5 worm cellular contexts compared by ENCODE assay signal in the genomic region with DNA sequence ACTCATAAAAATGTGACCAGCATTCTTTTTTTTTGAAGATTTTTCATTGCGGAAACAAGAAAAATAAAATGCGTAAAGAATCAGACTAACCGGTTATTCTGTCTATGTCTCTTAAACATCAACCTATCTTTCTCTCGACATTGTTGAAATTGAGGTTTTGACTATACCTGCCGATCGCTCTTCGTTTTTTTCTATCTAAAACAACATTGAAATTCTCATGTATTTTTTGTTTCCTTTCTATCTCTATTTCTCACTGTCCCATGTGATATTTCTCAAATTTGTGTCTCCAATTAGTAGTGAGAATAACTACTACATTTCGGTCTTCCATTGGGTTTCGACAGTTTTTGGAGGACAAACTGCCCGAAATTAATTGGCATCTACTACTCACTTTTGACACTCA.
TF ChIP-seq lines count a peak whose summit lies in the region.

No protein-coding gene starts in this region.

TF ChIP-seq in whole organism, L1 larva, 84 proteins besides CTCF, POLR2A, EP300 and RAD21 (continues in another document):
- TF ChIP-seq fkh-4 (tag; optimal IDR thresholded peaks at IDR 0.05; lab: Kevin White, UChicago; ENCODE audit: borderline replicate concordance) (no peak), ces-1 (GFP tag; optimal IDR thresholded peaks at IDR 0.05; lab: Kevin White, UChicago) (no peak), ceh-8 (GFP tag; optimal IDR thresholded peaks at IDR 0.05; lab: Kevin White, UChicago) (no peak), sup-37 (GFP tag; optimal IDR thresholded peaks at IDR 0.05; lab: Kevin White, UChicago) (no peak), ztf-4 (tag; optimal IDR thresholded peaks at IDR 0.05; lab: Kevin White, UChicago) (no peak), pag-3 (tag; optimal IDR thresholded peaks at IDR 0.05; lab: Kevin White, UChicago; ENCODE audit: borderline replicate concordance, insufficient read depth) (no peak), ama-1 (optimal IDR thresholded peaks at IDR 0.05; lab: Kevin White, UChicago) (no peak), isw-1 (GFP tag; IDR thresholded peaks at IDR 0.05; lab: Robert Waterston, UW) (no peak), F16B12.6 (tag; optimal IDR thresholded peaks at IDR 0.05; lab: Kevin White, UChicago) (no peak), efl-1 (optimal IDR thresholded peaks at IDR 0.05; lab: Kevin White, UChicago) (no peak), efl-1 (GFP tag; optimal IDR thresholded peaks at IDR 0.05 in 1 of 2; lab: Kevin White, UChicago) (peak in 1 of 2 experiments; percentile 56), snu-23 (GFP tag; optimal IDR thresholded peaks at IDR 0.05; lab: Kevin White, UChicago) (peak; percentile 60), grh-1 (GFP tag; IDR thresholded peaks at IDR 0.05; lab: Robert Waterston, UW) (peak; percentile 73), hpl-2 (GFP tag; optimal IDR thresholded peaks at IDR 0.05; lab: Kevin White, UChicago) (no peak), alr-1 (tag; optimal IDR thresholded peaks at IDR 0.05; lab: Kevin White, UChicago; ENCODE audit: borderline replicate concordance) (no peak), C34B4.2 (tag; optimal IDR thresholded peaks at IDR 0.05; lab: Kevin White, UChicago) (no peak), nhr-12 (tag; optimal IDR thresholded peaks at IDR 0.05; lab: Kevin White, UChicago) (no peak)

TF ChIP-seq in whole organism, L2 larva, 48 proteins besides CTCF, POLR2A, EP300 and RAD21:
- TF ChIP-seq peb-1 (tag; optimal IDR thresholded peaks at IDR 0.05; lab: Kevin White, UChicago), result no peak
- peak; percentile 9 for TF ChIP-seq nhr-129 (tag; optimal IDR thresholded peaks at IDR 0.05; lab: Kevin White, UChicago)
- TF ChIP-seq C34F6.9 (tag; optimal IDR thresholded peaks at IDR 0.05; lab: Kevin White, UChicago), result no peak
- peak; percentile 43 for TF ChIP-seq sma-9 (GFP tag; optimal IDR thresholded peaks at IDR 0.05; lab: Kevin White, UChicago)
- TF ChIP-seq sma-9 (tag; optimal IDR thresholded peaks at IDR 0.05; lab: Kevin White, UChicago), result no peak
- TF ChIP-seq sem-4 (tag; optimal IDR thresholded peaks at IDR 0.05; lab: Kevin White, UChicago), result no peak
- TF ChIP-seq nhr-25 (tag; optimal IDR thresholded peaks at IDR 0.05; lab: Kevin White, UChicago), result peak; percentile 76
- TF ChIP-seq ceh-16 (tag; optimal IDR thresholded peaks at IDR 0.05; lab: Kevin White, UChicago), result peak; percentile 18
- TF ChIP-seq blmp-1 (tag; optimal IDR thresholded peaks at IDR 0.05; lab: Kevin White, UChicago; ENCODE audit: insufficient read depth), result peak; percentile 55
- TF ChIP-seq elt-1 (tag; optimal IDR thresholded peaks at IDR 0.05; lab: Kevin White, UChicago), result no peak
- TF ChIP-seq nhr-6 (tag; optimal IDR thresholded peaks at IDR 0.05; lab: Kevin White, UChicago), result peak; percentile 44
- TF ChIP-seq nhr-11 (tag; optimal IDR thresholded peaks at IDR 0.05; lab: Kevin White, UChicago), result no peak
- TF ChIP-seq nhr-21 (tag; optimal IDR thresholded peaks at IDR 0.05; lab: Kevin White, UChicago), result no peak

TF ChIP-seq in whole organism, L3 larva, 47 proteins besides CTCF, POLR2A, EP300 and RAD21:
- TF ChIP-seq nhr-76 (tag; optimal IDR thresholded peaks at IDR 0.05; lab: Kevin White, UChicago), result no peak
- TF ChIP-seq nhr-23 (tag; optimal IDR thresholded peaks at IDR 0.05; lab: Kevin White, UChicago), result peak; percentile 10
- TF ChIP-seq ama-1 (optimal IDR thresholded peaks at IDR 0.05; lab: Kevin White, UChicago), result no peak
- TF ChIP-seq nhr-25 (tag; optimal IDR thresholded peaks at IDR 0.05; lab: Kevin White, UChicago), result peak; percentile 75
- peak; percentile 9 for TF ChIP-seq nhr-43 (tag; optimal IDR thresholded peaks at IDR 0.05; lab: Kevin White, UChicago; ENCODE audit: poor library complexity, severe bottlenecking)

TF ChIP-seq in whole organism, L4 larva, 104 proteins besides CTCF, POLR2A, EP300 and RAD21:
- peak; percentile 15 for TF ChIP-seq hlh-11 (tag; optimal IDR thresholded peaks at IDR 0.05; lab: Kevin White, UChicago)
- peak; percentile 15 for TF ChIP-seq mep-1 (tag; optimal IDR thresholded peaks at IDR 0.05; lab: Kevin White, UChicago)
- peak; percentile 42 for TF ChIP-seq hlh-30 (tag; optimal IDR thresholded peaks at IDR 0.05; lab: Kevin White, UChicago; ENCODE audit: insufficient read depth)
- no peak for TF ChIP-seq daf-19 (GFP tag; conservative IDR thresholded peaks at IDR 0.05; lab: Robert Waterston, UW)
- peak; percentile 5 for TF ChIP-seq dve-1 (tag; optimal IDR thresholded peaks at IDR 0.05; lab: Kevin White, UChicago; ENCODE audit: insufficient read depth)
- no peak for TF ChIP-seq Y75B8A.6 (GFP tag; IDR thresholded peaks at IDR 0.05; lab: Robert Waterston, UW)
- peak in 1 of 2 experiments; percentile 3 for TF ChIP-seq lsy-2 (tag; optimal IDR thresholded peaks at IDR 0.05; lab: Kevin White, UChicago)
- 0 out of 2 replicates have a peak, but pooled peaks have one; percentile 6 for TF ChIP-seq dmd-6 (GFP tag; IDR thresholded peaks at IDR 0.05; lab: Robert Waterston, UW)
- no peak for TF ChIP-seq zfp-3 (GFP tag; conservative IDR thresholded peaks at IDR 0.05; lab: Robert Waterston, UW)
- TF ChIP-seq T20F7.1 (GFP tag; optimal IDR thresholded peaks at IDR 0.05; lab: Kevin White, UChicago), result peak; percentile 6
- peak; percentile 64 for TF ChIP-seq nhr-28 (tag; optimal IDR thresholded peaks at IDR 0.05; lab: Kevin White, UChicago)
- peak; percentile 37 for TF ChIP-seq nhr-25 (tag; optimal IDR thresholded peaks at IDR 0.05; lab: Kevin White, UChicago; ENCODE audit: borderline replicate concordance, insufficient read depth)
TF ChIP-seq in whole organism, L4 larva: peak in this region for 9.

TF ChIP-seq in whole organism, young adult, 124 proteins besides CTCF, POLR2A, EP300 and RAD21:
- no peak for TF ChIP-seq xnd-1 (tag; optimal IDR thresholded peaks at IDR 0.05; lab: Kevin White, UChicago)
- no peak for TF ChIP-seq nfyb-1 (GFP tag; IDR thresholded peaks at IDR 0.05; lab: Robert Waterston, UW)
- no peak for TF ChIP-seq snpc-1.3 (tag; optimal IDR thresholded peaks at IDR 0.05; lab: Kevin White, UChicago; ENCODE audit: insufficient read depth)
- peak; percentile 12 for TF ChIP-seq lin-40 (tag; optimal IDR thresholded peaks at IDR 0.05; lab: Kevin White, UChicago)
- peak; percentile 23 for TF ChIP-seq ceh-27 (GFP tag; optimal IDR thresholded peaks at IDR 0.05; lab: Kevin White, UChicago)
